Fruit fly (Drosophila melanogaster) whole organism, prepupa: Measurements from ENCODE around the gene CG12229.

Experiments used
- CG10631 ChIP-seq: fragments of 200-800 bp; sonication (Bioruptor generic); optimal IDR thresholded peaks from 2 replicates; lab custom pipeline; 2016; ENCODE audit warnings: missing biosample characterization, missing genetic modification characterization
- CG11294 ChIP-seq: fragments of 200-800 bp; sonication (Bioruptor generic); IDR thresholded peaks from 2 replicates; pipeline ENCODE4 v1.3.6; 2022; ENCODE audit warnings: missing biosample characterization, missing genetic modification characterization
- CG11762 ChIP-seq: fragments of 200-800 bp; sonication (Bioruptor generic); optimal IDR thresholded peaks from 3 replicates; lab custom pipeline; 2016; ENCODE audit warnings: missing biosample characterization, missing genetic modification characterization; ENCODE audit not compliant: insufficient read depth
- CG11902 ChIP-seq: fragments of 200-800 bp; sonication (Bioruptor generic); optimal IDR thresholded peaks from 3 replicates; lab custom pipeline; 2016; ENCODE audit warnings: missing biosample characterization, missing genetic modification characterization
- CG15336 ChIP-seq: fragments of 200-800 bp; sonication (Bioruptor generic); IDR thresholded peaks from 2 replicates; pipeline ENCODE4 v1.3.6; 2022; ENCODE audit warnings: missing biosample characterization, missing genetic modification characterization
- CG1621 ChIP-seq: fragments of 200-800 bp; sonication (Bioruptor generic); optimal IDR thresholded peaks from 3 replicates; lab custom pipeline; 2018; ENCODE audit warnings: missing biosample characterization, mild to moderate bottlenecking, missing genetic modification characterization
- CG16779 ChIP-seq: fragments of 200-800 bp; sonication (Bioruptor generic); optimal IDR thresholded peaks from 3 replicates; lab custom pipeline; 2017; ENCODE audit warnings: missing biosample characterization, mild to moderate bottlenecking, missing genetic modification characterization
- CG31627 ChIP-seq: fragments of 200-800 bp; sonication (Bioruptor generic); optimal IDR thresholded peaks from 3 replicates; lab custom pipeline; 2016; ENCODE audit warnings: missing biosample characterization, missing genetic modification characterization
- CG34406 ChIP-seq: fragments of 200-800 bp; sonication (Bioruptor generic); optimal IDR thresholded peaks from 3 replicates; lab custom pipeline; 2016; ENCODE audit warnings: missing biosample characterization, missing genetic modification characterization
- CG3919 ChIP-seq: fragments of 200-800 bp; sonication (Bioruptor generic); optimal IDR thresholded peaks from 3 replicates; lab custom pipeline; 2016; ENCODE audit warnings: missing biosample characterization, missing genetic modification characterization
- CG4318 ChIP-seq: fragments of 200-800 bp; sonication (Bioruptor generic); optimal IDR thresholded peaks from 3 replicates; lab custom pipeline; 2017; ENCODE audit warnings: missing biosample characterization, mild to moderate bottlenecking, missing genetic modification characterization
- CG6163 ChIP-seq: fragments of 200-800 bp; sonication (Bioruptor generic); IDR thresholded peaks from 3 replicates; pipeline ENCODE4 v1.3.6; 2022; ENCODE audit warnings: missing biosample characterization, missing genetic modification characterization
- CG6276 ChIP-seq: fragments of 200-800 bp; sonication (Bioruptor generic); optimal IDR thresholded peaks from 2 replicates; lab custom pipeline; 2017; ENCODE audit warnings: missing biosample characterization, mild to moderate bottlenecking, missing genetic modification characterization
- CG6792 ChIP-seq: fragments of 200-800 bp; sonication (Bioruptor generic); optimal IDR thresholded peaks from 3 replicates; lab custom pipeline; 2016; ENCODE audit warnings: missing biosample characterization, missing genetic modification characterization
- CG7368 ChIP-seq: fragments of 200-800 bp; sonication (Bioruptor generic); optimal IDR thresholded peaks from 3 replicates; lab custom pipeline; 2016; ENCODE audit warnings: missing biosample characterization, missing genetic modification characterization
- CG8119 ChIP-seq: fragments of 200-800 bp; sonication (Bioruptor generic); IDR thresholded peaks from 3 replicates; pipeline ENCODE4 v1.3.6; 2022; ENCODE audit warnings: missing biosample characterization, missing genetic modification characterization
- CG8319 ChIP-seq: fragments of 200-800 bp; sonication (Bioruptor generic); optimal IDR thresholded peaks from 3 replicates; lab custom pipeline; 2016; ENCODE audit warnings: missing biosample characterization, missing genetic modification characterization
- CG8632 ChIP-seq: fragments of 200-800 bp; sonication (Bioruptor generic); optimal IDR thresholded peaks from 3 replicates; lab custom pipeline; 2016; ENCODE audit warnings: missing biosample characterization, missing genetic modification characterization
- Eip75B ChIP-seq: fragments of 200-800 bp; sonication (Bioruptor generic); optimal IDR thresholded peaks from 3 replicates; lab custom pipeline; 2016; ENCODE audit warnings: missing biosample characterization, missing genetic modification characterization
- Eip78C ChIP-seq: fragments of 200-800 bp; sonication (Bioruptor generic); peaks from one replicate; lab custom pipeline; 2016; ENCODE audit warnings: missing biosample characterization, missing genetic modification characterization
- Eip93F ChIP-seq: fragments of 200-800 bp; sonication (Bioruptor generic); optimal IDR thresholded peaks from 2 replicates; lab custom pipeline; 2016; ENCODE audit warnings: missing biosample characterization, mild to moderate bottlenecking, missing genetic modification characterization
- Ets21C ChIP-seq: fragments of 200-800 bp; sonication (Bioruptor generic); optimal IDR thresholded peaks from 3 replicates; lab custom pipeline; 2016; ENCODE audit warnings: missing biosample characterization, missing genetic modification characterization
- Ets96B ChIP-seq: fragments of 200-800 bp; optimal IDR thresholded peaks from 2 replicates; lab custom pipeline; 2019; ENCODE audit warnings: missing biosample characterization, mild to moderate bottlenecking, missing genetic modification characterization, moderate library complexity
- Hr38 ChIP-seq: sonication (Bioruptor generic); optimal IDR thresholded peaks from 2 replicates; lab custom pipeline; 2016; ENCODE audit warnings: missing biosample characterization, missing genetic modification characterization
- Hr4 ChIP-seq: fragments of 200-800 bp; sonication (Bioruptor generic); optimal IDR thresholded peaks from 3 replicates; lab custom pipeline; 2016; ENCODE audit warnings: missing biosample characterization, missing genetic modification characterization
- Lpt ChIP-seq: fragments of 200-800 bp; sonication (Bioruptor generic); optimal IDR thresholded peaks from 3 replicates; lab custom pipeline; 2016; ENCODE audit warnings: missing biosample characterization, missing genetic modification characterization
- Met ChIP-seq: fragments of 200-800 bp; sonication (Bioruptor generic); optimal IDR thresholded peaks from 3 replicates; lab custom pipeline; 2016; ENCODE audit warnings: missing biosample characterization, missing genetic modification characterization
- Smox ChIP-seq: fragments of 200-800 bp; sonication (Bioruptor generic); optimal IDR thresholded peaks from 3 replicates; lab custom pipeline; 2016; ENCODE audit warnings: missing biosample characterization, missing genetic modification characterization
- Sox102F ChIP-seq: fragments of 200-800 bp; sonication (Bioruptor generic); optimal IDR thresholded peaks from 2 replicates; lab custom pipeline; 2016; ENCODE audit warnings: missing biosample characterization, mild to moderate bottlenecking, missing genetic modification characterization
- Sox14 ChIP-seq: fragments of 200-800 bp; sonication (Bioruptor generic); optimal IDR thresholded peaks from 3 replicates; lab custom pipeline; 2016; ENCODE audit warnings: missing biosample characterization, missing genetic modification characterization
- Sox15 ChIP-seq: fragments of 200-800 bp; sonication (Bioruptor generic); optimal IDR thresholded peaks from 3 replicates; lab custom pipeline; 2016; ENCODE audit warnings: missing biosample characterization, missing genetic modification characterization
- achi ChIP-seq: fragments of 200-800 bp; sonication (Bioruptor generic); optimal IDR thresholded peaks from 3 replicates; lab custom pipeline; 2016; ENCODE audit warnings: missing biosample characterization, missing genetic modification characterization
- acj6 ChIP-seq: fragments of 200-800 bp; sonication (Bioruptor generic); optimal IDR thresholded peaks from 3 replicates; lab custom pipeline; 2016; ENCODE audit warnings: missing biosample characterization, missing genetic modification characterization
- cyc ChIP-seq: fragments of 200-800 bp; sonication (Bioruptor generic); optimal IDR thresholded peaks from 3 replicates; lab custom pipeline; 2016; ENCODE audit warnings: missing biosample characterization, missing genetic modification characterization
- dac ChIP-seq: fragments of 200-800 bp; sonication (Bioruptor generic); optimal IDR thresholded peaks from 2 replicates; lab custom pipeline; 2017; ENCODE audit warnings: missing biosample characterization, mild to moderate bottlenecking, missing genetic modification characterization
- dsx ChIP-seq: fragments of 200-800 bp; optimal IDR thresholded peaks from 3 replicates; lab custom pipeline; 2019; ENCODE audit warnings: missing biosample characterization, mild to moderate bottlenecking, missing genetic modification characterization, moderate library complexity; ENCODE audit not compliant: poor library complexity, severe bottlenecking
- esn ChIP-seq: fragments of 200-800 bp; sonication (Bioruptor generic); optimal IDR thresholded peaks from 2 replicates; lab custom pipeline; 2016; ENCODE audit warnings: missing biosample characterization, mild to moderate bottlenecking, missing genetic modification characterization, moderate library complexity
- fd59A ChIP-seq: fragments of 200-800 bp; sonication (Bioruptor generic); optimal IDR thresholded peaks from 2 replicates; lab custom pipeline; 2017; ENCODE audit warnings: missing biosample characterization, mild to moderate bottlenecking, missing genetic modification characterization, missing genetic modification reagents
- fd85E ChIP-seq: fragments of 200-800 bp; sonication (Bioruptor generic); optimal IDR thresholded peaks from 3 replicates; lab custom pipeline; 2016; ENCODE audit warnings: missing biosample characterization, missing genetic modification characterization
- fkh ChIP-seq: fragments of 200-800 bp; sonication (Bioruptor generic); optimal IDR thresholded peaks from 3 replicates; lab custom pipeline; 2017; ENCODE audit warnings: missing biosample characterization, mild to moderate bottlenecking, missing genetic modification characterization, moderate library complexity
- lz ChIP-seq: fragments of 200-800 bp; sonication (Bioruptor generic); optimal IDR thresholded peaks from 3 replicates; lab custom pipeline; 2016; ENCODE audit warnings: missing biosample characterization, missing genetic modification characterization
- net ChIP-seq: fragments of 200-800 bp; sonication (Bioruptor generic); optimal IDR thresholded peaks from 3 replicates; lab custom pipeline; 2016; ENCODE audit warnings: missing biosample characterization, missing genetic modification characterization
- salr ChIP-seq, 2 experiments: fragments of 200-800 bp; sonication (Bioruptor generic); optimal IDR thresholded peaks; 3 replicates each; lab custom pipeline; 2016 to 2018; ENCODE audit warnings: missing biosample characterization in 2 of 2, missing genetic modification characterization in 2 of 2, mild to moderate bottlenecking in 1 of 2
- spab ChIP-seq: fragments of 200-800 bp; sonication (Bioruptor generic); optimal IDR thresholded peaks from 2 replicates; lab custom pipeline; 2017; ENCODE audit warnings: missing biosample characterization, mild to moderate bottlenecking, missing genetic modification characterization, missing genetic modification reagents
- ss ChIP-seq, 2 experiments: fragments of 200-800 bp; sonication (Bioruptor generic); optimal IDR thresholded peaks; 2 replicates in 1 of 2; 3 replicates in 1 of 2; lab custom pipeline; 2017 to 2018; ENCODE audit warnings: mild to moderate bottlenecking in 2 of 2, missing biosample characterization in 2 of 2, missing genetic modification characterization in 2 of 2, moderate library complexity in 1 of 2
- svp ChIP-seq: fragments of 200-800 bp; sonication (Bioruptor generic); peaks from one replicate; lab custom pipeline; 2016; ENCODE audit warnings: missing biosample characterization, missing genetic modification characterization
- topi ChIP-seq: fragments of 200-800 bp; sonication (Bioruptor generic); optimal IDR thresholded peaks from 3 replicates; lab custom pipeline; 2016; ENCODE audit warnings: missing biosample characterization, missing genetic modification characterization
- vri ChIP-seq: fragments of 200-800 bp; sonication (Bioruptor generic); optimal IDR thresholded peaks from 3 replicates; lab custom pipeline; 2016; ENCODE audit warnings: missing biosample characterization, mild to moderate bottlenecking, missing genetic modification characterization

CG12229 gene

DNA sequence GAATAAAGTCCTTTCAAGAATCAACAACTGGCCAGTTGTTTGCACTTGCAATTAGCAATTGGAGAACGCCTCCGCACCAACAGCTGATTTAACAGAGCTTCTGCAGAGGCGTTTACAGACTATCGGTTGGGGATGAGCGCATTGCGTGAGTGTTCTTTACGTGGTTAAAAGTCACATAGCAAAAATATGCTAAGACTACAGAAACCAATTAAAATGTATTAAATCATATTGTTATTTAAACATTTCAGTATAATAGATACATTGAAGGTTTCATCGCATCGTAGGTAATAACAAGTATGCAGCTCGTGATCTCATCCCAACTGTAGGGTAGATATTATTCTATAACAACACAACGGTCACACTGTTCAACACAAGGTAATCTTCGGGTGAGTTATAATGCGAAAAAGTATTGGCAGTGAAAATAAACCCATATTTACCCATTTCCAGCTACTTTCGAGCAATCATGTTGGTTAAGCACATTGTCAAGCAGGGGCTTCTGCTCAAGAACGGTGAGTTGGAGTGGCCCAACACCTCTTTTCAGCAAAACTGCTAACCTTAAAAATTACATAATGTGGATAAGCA lies 11.0 kb downstream of the CG12229 start, which contains the start of the genes Sec3 and COX7B (continued):
- no peak for TF ChIP-seq fd59A
- TF ChIP-seq Hr4 (GFP tag; lab: Kevin White, UChicago) = peak; percentile 67
- TF ChIP-seq CG31627 (GFP tag; lab: Kevin White, UChicago) = peak; percentile 68
- peak; percentile 18 for TF ChIP-seq CG34406 (GFP tag; lab: Kevin White, UChicago)
- TF ChIP-seq Hr38 = no peak
- TF ChIP-seq spab (GFP tag; lab: Kevin White, UChicago) = no peak
- peak; percentile 61 for TF ChIP-seq CG3919
- TF ChIP-seq Ets96B (tag; lab: Kevin White, UChicago) = peak; percentile 46
- TF ChIP-seq fd85E (GFP tag; lab: Kevin White, UChicago) = no peak
- peak; percentile 63 for TF ChIP-seq Ets21C (GFP tag; lab: Kevin White, UChicago)
- TF ChIP-seq CG6163 = 0 out of 3 replicates have a peak, but pooled peaks have one; percentile 29
- no peak for TF ChIP-seq Sox15
- no peak for TF ChIP-seq CG15336 (GFP tag; lab: Robert Waterston, UW)
- peak; percentile 65 for TF ChIP-seq dsx
- TF ChIP-seq dac (GFP tag; lab: Kevin White, UChicago) = peak; percentile 14
- TF ChIP-seq Met (GFP tag; lab: Kevin White, UChicago) = peak; percentile 59
- no peak for TF ChIP-seq CG11902 (GFP tag; lab: Kevin White, UChicago)
- peak; percentile 52 for TF ChIP-seq Eip75B (GFP tag; lab: Kevin White, UChicago)
- TF ChIP-seq topi (GFP tag; lab: Kevin White, UChicago) = peak; percentile 60
- no peak for TF ChIP-seq Lpt (GFP tag; lab: Kevin White, UChicago)
- TF ChIP-seq CG4318 (GFP tag; lab: Kevin White, UChicago) = no peak
- TF ChIP-seq cyc = peak; percentile 60
- peak; percentile 79 for TF ChIP-seq fkh (GFP tag; lab: Kevin White, UChicago)
- no peak for TF ChIP-seq CG11294
- TF ChIP-seq Eip93F = peak; percentile 53
- TF ChIP-seq svp = peak; percentile 92
- peak; percentile 45 for TF ChIP-seq Sox102F (GFP tag; lab: Kevin White, UChicago)
- TF ChIP-seq acj6 (GFP tag; lab: Kevin White, UChicago) = peak; percentile 55
- no peak for TF ChIP-seq CG8119
- TF ChIP-seq CG6792 (GFP tag; lab: Kevin White, UChicago) = peak; percentile 6
- no peak for TF ChIP-seq CG8319
- peak; percentile 71 for TF ChIP-seq lz (GFP tag; lab: Kevin White, UChicago)
- TF ChIP-seq CG1621 (tag; lab: Kevin White, UChicago) = no peak
- peak; percentile 62 for TF ChIP-seq Sox14
- no peak for TF ChIP-seq CG6276
- no peak for TF ChIP-seq CG11762
- no peak for TF ChIP-seq net

DNA sequence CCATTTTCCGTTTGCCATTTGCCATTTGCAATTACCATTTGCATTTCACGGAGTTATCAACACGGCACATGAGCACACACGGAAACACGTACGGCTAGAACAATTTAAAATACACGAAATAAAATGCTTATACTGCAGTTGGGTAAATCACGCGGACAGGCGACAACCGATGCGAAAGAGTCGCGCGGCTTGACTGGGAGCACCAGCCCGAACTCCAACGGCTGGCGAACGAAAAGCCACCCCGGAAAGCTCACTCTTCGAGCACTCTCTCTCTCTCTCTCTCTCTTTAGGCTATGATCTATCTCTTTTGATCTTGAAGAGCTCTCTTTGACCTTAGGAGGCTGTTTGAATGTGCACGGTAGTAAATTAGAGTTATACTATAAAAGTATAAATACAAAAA lies 14.9 kb downstream of the CG12229 start, which contains the start of gene blot:
Gene blot (minus strand): TSS at position 196 of the 400 bp plus-strand sequence.
- TF ChIP-seq CG8119 (0 out of 3 replicates have a peak, but pooled peaks have one; percentile 30), CG6163 (peak; percentile 23; the same call in 2 of the 3 replicates), CG1621 (tag; lab: Kevin White, UChicago) (peak; percentile 36), CG8632 (no peak), Smox (no peak), CG16779 (tag; lab: Kevin White, UChicago) (no peak), svp (peak; percentile 92), CG10631 (GFP tag; lab: Kevin White, UChicago) (no peak), achi (GFP tag; lab: Kevin White, UChicago) (no peak), salr (GFP tag; optimal IDR thresholded peaks at IDR 0.05; lab: Kevin White, UChicago) (no peak), CG11294 (no peak), ss (GFP tag; optimal IDR thresholded peaks at IDR 0.05; lab: Kevin White, UChicago) (peak; percentile 28 to 36), CG31627 (GFP tag; lab: Kevin White, UChicago) (no peak), cyc (no peak), CG7368 (GFP tag; lab: Kevin White, UChicago) (no peak), CG3919 (peak; percentile 45), net (peak; percentile 2), CG15336 (GFP tag; lab: Robert Waterston, UW) (peak; percentile 38; the same call in 1 of the 2 replicates), Sox102F (GFP tag; lab: Kevin White, UChicago) (peak; percentile 26), CG4318 (GFP tag; lab: Kevin White, UChicago) (no peak), esn (GFP tag; lab: Kevin White, UChicago) (no peak), vri (no peak), Eip78C (GFP tag; lab: Kevin White, UChicago) (no peak)
- TF ChIP-seq, all 60 proteins: peak for 9
